Fruit fly (Drosophila melanogaster): ENCODE data around the gene HGTX.

Gene HGTX

dm6 chr3L:14537435-14537991, 61.8 kb downstream of the HGTX start, which contains the start of gene Mpcp2 (continued):
- TF ChIP-seq CG10543 (GFP tag; optimal IDR thresholded peaks at IDR 0.05) (peak; percentile 46), Dip3 (GFP tag; optimal IDR thresholded peaks at IDR 0.05) (peak; percentile 65), h (optimal IDR thresholded peaks at IDR 0.05) (no peak), CG10979 (tag; optimal IDR thresholded peaks at IDR 0.05) (peak; percentile 11), scrt (GFP tag; optimal IDR thresholded peaks at IDR 0.05) (peak; percentile 27), CG33213 (GFP tag; optimal IDR thresholded peaks at IDR 0.05) (peak; percentile 71), Xbp1 (GFP tag; optimal IDR thresholded peaks at IDR 0.05) (peak; percentile 9), CG7987 (GFP tag; optimal IDR thresholded peaks at IDR 0.05) (peak; percentile 89), Gug (GFP tag; IDR thresholded peaks at IDR 0.05) (peak; percentile 18; the same call in 1 of the 4 replicates), trem (tag; optimal IDR thresholded peaks at IDR 0.05) (peak; percentile 83), CG30431 (GFP tag; optimal IDR thresholded peaks at IDR 0.05) (no peak), CG17361 (GFP tag; IDR thresholded peaks at IDR 0.05) (peak; percentile 42; the same call in 2 of the 3 replicates), gem (tag; optimal IDR thresholded peaks at IDR 0.05) (peak; percentile 14), CG12071 (GFP tag; optimal IDR thresholded peaks at IDR 0.05) (peak; percentile 36), Mrtf (GFP tag; IDR thresholded peaks at IDR 0.05) (no peak), Camta (GFP tag; optimal IDR thresholded peaks at IDR 0.05) (peak; percentile 1), CG12155 (GFP tag; optimal IDR thresholded peaks at IDR 0.05) (peak; percentile 38), Ets65A (GFP tag) (peak; percentile 17), MESR4 (GFP tag; optimal IDR thresholded peaks at IDR 0.05) (peak; percentile 99), aop (GFP tag; IDR thresholded peaks at IDR 0.05) (no peak), CG9817 (tag; optimal IDR thresholded peaks at IDR 0.05) (no peak), Bdp1 (GFP tag; optimal IDR thresholded peaks at IDR 0.05) (peak; percentile 62), dimm (GFP tag; IDR thresholded peaks at IDR 0.05) (no peak), CG31441 (GFP tag; IDR thresholded peaks at IDR 0.05) (peak; percentile 24; the same call in 1 of the 2 replicates), kay (GFP tag; optimal IDR thresholded peaks at IDR 0.05) (peak; percentile 27), CrebB (tag; optimal IDR thresholded peaks at IDR 0.05) (peak; percentile 71), BtbVII (GFP tag; optimal IDR thresholded peaks at IDR 0.05) (peak; percentile 63), CG8765 (GFP tag; IDR thresholded peaks at IDR 0.05) (no peak), Blimp-1 (GFP tag; optimal IDR thresholded peaks at IDR 0.05) (peak; percentile 6), hbn (GFP tag; IDR thresholded peaks at IDR 0.05; ENCODE audit: partially characterized antibody) (0 out of 2 replicates have a peak, but pooled peaks have one; percentile 31), eyg (GFP tag; optimal IDR thresholded peaks at IDR 0.05) (no peak), CG43689 (GFP tag; IDR thresholded peaks at IDR 0.05) (no peak), pfk (GFP tag; optimal IDR thresholded peaks at IDR 0.05) (peak; percentile 4), CG15514 (GFP tag; optimal IDR thresholded peaks at IDR 0.05) (peak; percentile 86), CG16815 (GFP tag; optimal IDR thresholded peaks at IDR 0.05) (no peak), CG5180 (GFP tag; optimal IDR thresholded peaks at IDR 0.05) (no peak), CG4730 (GFP tag; IDR thresholded peaks at IDR 0.05) (no peak), tx (GFP tag; optimal IDR thresholded peaks at IDR 0.05) (no peak), Eip74EF (GFP tag; optimal IDR thresholded peaks at IDR 0.05) (peak in 1 of 2 experiments; percentile 13), Xrp1 (GFP tag; IDR thresholded peaks at IDR 0.05) (peak; percentile 38; the same call in 1 of the 2 replicates), otp (GFP tag; IDR thresholded peaks at IDR 0.05) (no peak), grn (GFP tag; optimal IDR thresholded peaks at IDR 0.05) (peak; percentile 25), Neu2 (GFP tag; optimal IDR thresholded peaks at IDR 0.05; ENCODE audit: borderline replicate concordance) (no peak), bsh (GFP tag; optimal IDR thresholded peaks at IDR 0.05) (peak; percentile 2 to 10), zen (tag; optimal IDR thresholded peaks at IDR 0.05) (peak; percentile 55), nerfin-2 (GFP tag; IDR thresholded peaks at IDR 0.05; ENCODE audit: partially characterized antibody) (no peak), CG6683 (GFP tag; optimal IDR thresholded peaks at IDR 0.05) (no peak), CG3163 (GFP tag; optimal IDR thresholded peaks at IDR 0.05) (peak; percentile 29), PHDP (tag; optimal IDR thresholded peaks at IDR 0.05) (peak; percentile 48)
